Fruit fly (Drosophila melanogaster): ENCODE results near the gene CG7110.

CG7110 gene

dm6 chr2L:13387255-13387654, 11.5 kb upstream of the CG7110 start, which contains the start of the genes Ing5 and CG7099 (continued):
- TF ChIP-seq gro (GFP tag; optimal IDR thresholded peaks at IDR 0.05) = peak; percentile 91
- no peak for TF ChIP-seq Hey (tag; optimal IDR thresholded peaks at IDR 0.05)
- TF ChIP-seq CG17328 (GFP tag; IDR thresholded peaks at IDR 0.05) = peak; percentile 96
- peak; percentile 91 for TF ChIP-seq NC2β (GFP tag; optimal IDR thresholded peaks at IDR 0.05)
- TF ChIP-seq amos (GFP tag; IDR thresholded peaks at IDR 0.05; ENCODE audit: partially characterized antibody) = peak; percentile 56
- TF ChIP-seq CG10959 (GFP tag; IDR thresholded peaks at IDR 0.05) = peak; percentile 94
- TF ChIP-seq z (GFP tag; IDR thresholded peaks at IDR 0.05) = peak; percentile 49; the same call in 1 of the 3 replicates
- TF ChIP-seq eyg (GFP tag; optimal IDR thresholded peaks at IDR 0.05) = peak; percentile 68
- TF ChIP-seq CG30403 (GFP tag; optimal IDR thresholded peaks at IDR 0.05) = peak; percentile 98
- no peak for TF ChIP-seq Dfd (GFP tag; optimal IDR thresholded peaks at IDR 0.05)
- TF ChIP-seq CG8359 (GFP tag; optimal IDR thresholded peaks at IDR 0.05; ENCODE audit: borderline replicate concordance) = peak; percentile 73
- TF ChIP-seq CG13287 (GFP tag; IDR thresholded peaks at IDR 0.05; ENCODE audit: partially characterized antibody) = peak; percentile 83
- peak; percentile 88 for TF ChIP-seq CG17385 (GFP tag; optimal IDR thresholded peaks at IDR 0.05)
- peak; percentile 83 for TF ChIP-seq da (GFP tag; optimal IDR thresholded peaks at IDR 0.05)
- peak; percentile 83 for TF ChIP-seq Sry-δ (GFP tag; optimal IDR thresholded peaks at IDR 0.05)
- no peak for TF ChIP-seq pita (GFP tag; optimal IDR thresholded peaks at IDR 0.05)
- TF ChIP-seq CG2199 (GFP tag; IDR thresholded peaks at IDR 0.05) = peak; percentile 94
- TF ChIP-seq seq (GFP tag; IDR thresholded peaks at IDR 0.05) = peak; percentile 92
- TF ChIP-seq CG13424 (tag; optimal IDR thresholded peaks at IDR 0.05) = peak; percentile 97
- peak; percentile 91 for TF ChIP-seq CG10267 (tag; optimal IDR thresholded peaks at IDR 0.05)
- TF ChIP-seq CrebB (tag; optimal IDR thresholded peaks at IDR 0.05) = peak; percentile 89
- TF ChIP-seq row (GFP tag; IDR thresholded peaks at IDR 0.05) = peak; percentile 99
- no peak for TF ChIP-seq Lpt (GFP tag; optimal IDR thresholded peaks at IDR 0.05)
- TF ChIP-seq croc (GFP tag; conservative IDR thresholded peaks at IDR 0.05) = peak; percentile 94
- TF ChIP-seq cas (GFP tag; IDR thresholded peaks at IDR 0.05) = peak; percentile 96
- peak; percentile 70 for TF ChIP-seq BEAF-32 (GFP tag; optimal IDR thresholded peaks at IDR 0.05)
- peak; percentile 65 for TF ChIP-seq CG1603 (tag; optimal IDR thresholded peaks at IDR 0.05)
- TF ChIP-seq Ets97D (GFP tag; optimal IDR thresholded peaks at IDR 0.05) = peak; percentile 86
- peak; percentile 94 for TF ChIP-seq CG11695 (GFP tag; IDR thresholded peaks at IDR 0.05)
- peak; percentile 96 for TF ChIP-seq CG2678 (tag; optimal IDR thresholded peaks at IDR 0.05)
- TF ChIP-seq Ravus (GFP tag; IDR thresholded peaks at IDR 0.05) = peak; percentile 92
- TF ChIP-seq ase (GFP tag; IDR thresholded peaks at IDR 0.05) = peak; percentile 96
- peak; percentile 75 for TF ChIP-seq CG9876 (GFP tag; optimal IDR thresholded peaks at IDR 0.05)
- peak; percentile 93 for TF ChIP-seq Rx (GFP tag; IDR thresholded peaks at IDR 0.05)
- TF ChIP-seq CG17912 (GFP tag; optimal IDR thresholded peaks at IDR 0.05) = peak; percentile 83
- no peak for TF ChIP-seq prd (optimal IDR thresholded peaks at IDR 0.05)
- TF ChIP-seq prd (GFP tag; IDR thresholded peaks at IDR 0.05) = peak; percentile 98
- TF ChIP-seq fd102C (GFP tag; optimal IDR thresholded peaks at IDR 0.05) = peak; percentile 74
- TF ChIP-seq Adf1 (GFP tag; IDR thresholded peaks at IDR 0.05) = peak; percentile 72
- peak; percentile 88 for TF ChIP-seq CHES-1-like (GFP tag; optimal IDR thresholded peaks at IDR 0.05)
- TF ChIP-seq CG11456 (GFP tag; IDR thresholded peaks at IDR 0.05) = peak; percentile 97
- peak; percentile 95 for TF ChIP-seq CG11093 (GFP tag; IDR thresholded peaks at IDR 0.05)
- TF ChIP-seq kni (GFP tag; optimal IDR thresholded peaks at IDR 0.05) = no peak
- TF ChIP-seq tio (GFP tag; optimal IDR thresholded peaks at IDR 0.05) = peak; percentile 96
- TF ChIP-seq cato (GFP tag; optimal IDR thresholded peaks at IDR 0.05; ENCODE audit: borderline replicate concordance) = peak; percentile 94
- peak; percentile 89 for TF ChIP-seq BtbVII (GFP tag; optimal IDR thresholded peaks at IDR 0.05)
- TF ChIP-seq Oaz (GFP tag; IDR thresholded peaks at IDR 0.05) = peak; percentile 92
- peak; percentile 96 for TF ChIP-seq B-H2 (GFP tag; optimal IDR thresholded peaks at IDR 0.05)
- peak; percentile 93 for TF ChIP-seq pho (GFP tag; optimal IDR thresholded peaks at IDR 0.05)
- peak; percentile 76 for TF ChIP-seq dimm (GFP tag; IDR thresholded peaks at IDR 0.05)
- peak; percentile 92 for TF ChIP-seq CG31388 (GFP tag; optimal IDR thresholded peaks at IDR 0.05)
- TF ChIP-seq odd (GFP tag; optimal IDR thresholded peaks at IDR 0.05) = peak; percentile 85
